Worm (Caenorhabditis elegans): ENCODE data around the gene R05A10.2.

ce11 chrIV:14133400-14133799 is 43.7 kb upstream of the R05A10.2 start:
- TF ChIP-seq ztf-16 (tag; optimal IDR thresholded peaks at IDR 0.05) (no peak), ceh-18 (tag; optimal IDR thresholded peaks at IDR 0.05) (no peak), ttx-3 (tag; optimal IDR thresholded peaks at IDR 0.05) (no peak), C08G9.2 (tag; optimal IDR thresholded peaks at IDR 0.05) (no peak), fkh-10 (GFP tag; optimal IDR thresholded peaks at IDR 0.05) (no peak), tbx-2 (tag; optimal IDR thresholded peaks at IDR 0.05) (no peak), pros-1 (tag; optimal IDR thresholded peaks at IDR 0.05) (no peak), unc-3 (GFP tag; conservative IDR thresholded peaks at IDR 0.05) (no peak), unc-3 (tag; optimal IDR thresholded peaks at IDR 0.05) (no peak), pqm-1 (tag; optimal IDR thresholded peaks at IDR 0.05) (no peak), hlh-13 (GFP tag; optimal IDR thresholded peaks at IDR 0.05) (no peak)
